Worm (Caenorhabditis elegans) whole organism, early embryonic: ENCODE results near the gene C08G9.2.

Experiments used
- B0310.2 ChIP-seq: sonication (generic microtip); optimal IDR thresholded peaks from 2 replicates; lab custom pipeline; 2016; ENCODE audit warnings: mild to moderate bottlenecking, missing genetic modification characterization, missing compliant biosample characterization
- F13C5.2 ChIP-seq: sonication (generic microtip); optimal IDR thresholded peaks from 2 replicates; lab custom pipeline; 2017; ENCODE audit warnings: mild to moderate bottlenecking, missing genetic modification characterization, inconsistent platforms, missing compliant biosample characterization
- aly-1 ChIP-seq: sonication (generic microtip); optimal IDR thresholded peaks from 2 replicates; lab custom pipeline; 2016; ENCODE audit warnings: missing genetic modification characterization, missing compliant biosample characterization
- ama-1 ChIP-seq: fragments of 150-350 bp; optimal IDR thresholded peaks from 2 replicates; lab custom pipeline; 2014
- ceh-13 ChIP-seq: fragments of 200-800 bp; sonication (Bioruptor generic); optimal IDR thresholded peaks from 2 replicates; lab custom pipeline; 2018; ENCODE audit warnings: mild to moderate bottlenecking, missing genetic modification characterization, missing compliant biosample characterization
- ceh-36 ChIP-seq: sonication (generic microtip); optimal IDR thresholded peaks from 2 replicates; lab custom pipeline; 2016; ENCODE audit warnings: missing genetic modification characterization, inconsistent platforms, missing compliant biosample characterization
- ets-7 ChIP-seq: sonication (generic microtip); optimal IDR thresholded peaks from 2 replicates; lab custom pipeline; 2016; ENCODE audit warnings: missing genotype, missing genetic modification characterization, missing compliant biosample characterization
- flt-1 ChIP-seq: fragments of 200-800 bp; sonication (Bioruptor generic); IDR thresholded peaks from 2 replicates; pipeline ENCODE4 v1.3.6; 2022; ENCODE audit warnings: missing genetic modification characterization, missing compliant biosample characterization
- hmbx-1 ChIP-seq: sonication (generic microtip); optimal IDR thresholded peaks from 2 replicates; lab custom pipeline; 2016; ENCODE audit warnings: mild to moderate bottlenecking, missing genetic modification characterization, missing compliant biosample characterization
- hmg-4 ChIP-seq: fragments of 200-800 bp; sonication (Bioruptor generic); optimal IDR thresholded peaks from 2 replicates; lab custom pipeline; 2018; ENCODE audit warnings: mild to moderate bottlenecking, missing genetic modification characterization, missing compliant biosample characterization
- hnd-1 ChIP-seq: sonication (generic microtip); optimal IDR thresholded peaks from 2 replicates; lab custom pipeline; 2016; ENCODE audit warnings: missing genetic modification characterization, missing compliant biosample characterization
- pes-1 ChIP-seq: fragments of 200-800 bp; sonication (Bioruptor generic); IDR thresholded peaks from 2 replicates; pipeline ENCODE4 v1.3.6; 2022; ENCODE audit warnings: missing genetic modification reagents, missing genetic modification characterization, missing compliant biosample characterization
- scrt-1 ChIP-seq: fragments of 200-800 bp; sonication (Bioruptor generic); IDR thresholded peaks from 2 replicates; pipeline ENCODE4 v1.3.6; 2022; ENCODE audit warnings: missing genetic modification characterization, missing compliant biosample characterization
- sea-1 ChIP-seq: fragments of 200-800 bp; sonication (Bioruptor generic); conservative IDR thresholded peaks from 2 replicates; pipeline ENCODE4 v1.3.6; 2022; ENCODE audit warnings: missing genetic modification characterization, missing compliant biosample characterization
- tbx-11 ChIP-seq: fragments of 200-800 bp; sonication (Bioruptor generic); IDR thresholded peaks from 2 replicates; pipeline ENCODE4 v1.3.6; 2022; ENCODE audit warnings: missing genetic modification characterization, missing compliant biosample characterization
- tbx-37 ChIP-seq: fragments of 200-800 bp; sonication (Bioruptor generic); conservative IDR thresholded peaks from 2 replicates; pipeline ENCODE4 v1.3.6; 2022; ENCODE audit warnings: missing genetic modification reagents, missing genetic modification characterization, missing compliant biosample characterization
- tra-4 ChIP-seq: sonication (generic microtip); optimal IDR thresholded peaks from 2 replicates; lab custom pipeline; 2017; ENCODE audit warnings: missing genetic modification characterization, missing compliant biosample characterization

Gene C08G9.2

DNA sequence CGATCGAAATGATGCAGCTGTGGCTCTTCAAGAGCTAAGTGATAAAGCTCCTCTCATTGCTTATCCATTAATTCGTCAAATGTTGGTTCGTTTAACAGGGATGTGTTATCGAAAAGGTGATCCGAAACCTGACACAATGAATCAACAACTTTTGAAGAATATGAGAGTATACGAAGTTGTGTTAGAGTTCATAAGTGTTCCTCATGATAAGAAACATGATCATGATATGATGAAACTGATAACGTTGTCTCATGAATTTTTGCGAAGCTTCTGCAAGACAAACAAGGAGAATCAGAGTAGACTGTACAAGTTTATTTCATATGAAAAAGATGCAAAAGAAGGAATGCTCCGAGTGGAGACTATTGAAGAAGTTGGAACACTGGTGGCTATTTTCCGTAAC lies 16.6 kb upstream of the C08G9.2 start:
- TF ChIP-seq pes-1 (GFP tag; lab: Robert Waterston, UW) (no peak), F13C5.2 (tag; lab: Kevin White, UChicago) (no peak), tbx-37 (GFP tag; lab: Robert Waterston, UW) (no peak), hmbx-1 (tag; lab: Kevin White, UChicago) (no peak), scrt-1 (GFP tag; lab: Robert Waterston, UW) (no peak), tbx-11 (GFP tag; lab: Robert Waterston, UW) (no peak), ama-1 (lab: Kevin White, UChicago) (no peak), B0310.2 (tag; lab: Kevin White, UChicago) (no peak), ceh-36 (tag; lab: Kevin White, UChicago) (no peak), hmg-4 (no peak), sea-1 (GFP tag; lab: Robert Waterston, UW) (no peak), ceh-13 (GFP tag; lab: Kevin White, UChicago) (no peak), tra-4 (tag; lab: Kevin White, UChicago) (no peak), aly-1 (tag; lab: Kevin White, UChicago) (no peak), flt-1 (GFP tag; lab: Robert Waterston, UW) (no peak), hnd-1 (no peak), ets-7 (no peak)

DNA sequence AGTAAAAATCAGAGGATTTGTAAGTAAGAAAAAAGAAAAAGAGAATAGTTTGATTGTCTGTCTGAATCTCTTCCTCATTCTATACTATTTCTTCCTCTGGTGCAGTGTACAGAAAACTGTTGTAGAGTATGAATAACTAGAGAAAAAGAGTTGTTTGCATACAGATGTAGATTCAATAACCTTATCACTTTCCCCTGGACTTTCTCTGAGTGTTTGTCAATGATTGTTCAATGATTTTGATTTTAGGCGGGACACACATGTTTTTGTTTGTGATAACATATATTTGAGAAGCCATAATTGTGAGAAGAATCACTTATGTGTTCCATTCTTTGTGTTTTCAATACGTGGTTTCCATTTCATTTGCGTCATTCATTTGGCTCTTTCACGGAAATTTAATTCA lies 6.3 kb upstream of the C08G9.2 start:
- TF ChIP-seq tra-4 (tag; lab: Kevin White, UChicago) (no peak), hnd-1 (no peak), scrt-1 (GFP tag; lab: Robert Waterston, UW) (no peak), tbx-37 (GFP tag; lab: Robert Waterston, UW) (no peak), hmbx-1 (tag; lab: Kevin White, UChicago) (no peak), ceh-13 (GFP tag; lab: Kevin White, UChicago) (no peak), ama-1 (lab: Kevin White, UChicago) (no peak), flt-1 (GFP tag; lab: Robert Waterston, UW) (no peak), F13C5.2 (tag; lab: Kevin White, UChicago) (no peak), ceh-36 (tag; lab: Kevin White, UChicago) (no peak), hmg-4 (no peak), ets-7 (no peak), aly-1 (tag; lab: Kevin White, UChicago) (no peak), tbx-11 (GFP tag; lab: Robert Waterston, UW) (no peak), sea-1 (GFP tag; lab: Robert Waterston, UW) (no peak), B0310.2 (tag; lab: Kevin White, UChicago) (no peak), pes-1 (GFP tag; lab: Robert Waterston, UW) (no peak)

ce11 chrIV:7674874-7675273 lies 2.1 kb upstream of the C08G9.2 start, which contains the start of gene itr-1:
Gene itr-1 (plus strand): TSS chrIV:7675174.
- no peak for TF ChIP-seq sea-1 (GFP tag; lab: Robert Waterston, UW)
- TF ChIP-seq tbx-37 (GFP tag; lab: Robert Waterston, UW): no peak
- no peak for TF ChIP-seq flt-1 (GFP tag; lab: Robert Waterston, UW)
- no peak for TF ChIP-seq scrt-1 (GFP tag; lab: Robert Waterston, UW)
- no peak for TF ChIP-seq ama-1 (lab: Kevin White, UChicago)
- no peak for TF ChIP-seq hmg-4
- TF ChIP-seq aly-1 (tag; lab: Kevin White, UChicago): no peak

ce11 chrIV:7663006-7663405 lies 9.8 kb downstream of the C08G9.2 start:
- TF ChIP-seq hmg-4: no peak
- TF ChIP-seq tra-4 (tag; lab: Kevin White, UChicago): no peak
- TF ChIP-seq ama-1 (lab: Kevin White, UChicago): no peak
- no peak for TF ChIP-seq tbx-11 (GFP tag; lab: Robert Waterston, UW)
- TF ChIP-seq ceh-36 (tag; lab: Kevin White, UChicago): no peak
- TF ChIP-seq ceh-13 (GFP tag; lab: Kevin White, UChicago): no peak
- TF ChIP-seq tbx-37 (GFP tag; lab: Robert Waterston, UW): no peak
- TF ChIP-seq sea-1 (GFP tag; lab: Robert Waterston, UW): no peak
- TF ChIP-seq hnd-1: no peak
- TF ChIP-seq hmbx-1 (tag; lab: Kevin White, UChicago): no peak
- no peak for TF ChIP-seq pes-1 (GFP tag; lab: Robert Waterston, UW)
- TF ChIP-seq flt-1 (GFP tag; lab: Robert Waterston, UW): no peak
- TF ChIP-seq scrt-1 (GFP tag; lab: Robert Waterston, UW): no peak
- no peak for TF ChIP-seq B0310.2 (tag; lab: Kevin White, UChicago)
- TF ChIP-seq aly-1 (tag; lab: Kevin White, UChicago): no peak
- no peak for TF ChIP-seq F13C5.2 (tag; lab: Kevin White, UChicago)
- TF ChIP-seq ets-7: no peak

DNA sequence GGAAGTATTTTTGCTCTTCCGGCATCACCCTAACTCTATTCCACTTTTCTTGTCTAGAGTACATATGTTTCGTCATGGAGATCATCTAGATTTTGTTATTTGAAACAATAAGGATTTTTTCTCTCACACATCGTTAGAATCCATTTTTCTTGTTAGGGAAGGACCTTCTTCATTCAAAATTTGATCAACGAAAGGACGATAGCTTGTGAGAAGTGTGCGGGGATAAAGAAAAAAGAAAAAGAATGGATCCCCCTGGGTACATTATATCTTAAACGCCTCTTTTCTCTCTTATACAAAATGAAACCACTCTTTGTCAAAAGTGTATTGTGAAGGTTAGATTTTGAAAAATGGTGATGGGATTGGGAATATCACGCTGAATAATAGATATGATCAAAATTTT lies 11.2 kb downstream of the C08G9.2 start:
- TF ChIP-seq flt-1 (GFP tag; lab: Robert Waterston, UW) (no peak), tbx-11 (GFP tag; lab: Robert Waterston, UW) (no peak), hnd-1 (no peak), ceh-36 (tag; lab: Kevin White, UChicago) (no peak), tbx-37 (GFP tag; lab: Robert Waterston, UW) (no peak), ama-1 (lab: Kevin White, UChicago) (no peak), B0310.2 (tag; lab: Kevin White, UChicago) (no peak), scrt-1 (GFP tag; lab: Robert Waterston, UW) (no peak), sea-1 (GFP tag; lab: Robert Waterston, UW) (no peak), F13C5.2 (tag; lab: Kevin White, UChicago) (no peak), pes-1 (GFP tag; lab: Robert Waterston, UW) (no peak), ceh-13 (GFP tag; lab: Kevin White, UChicago) (no peak), hmbx-1 (tag; lab: Kevin White, UChicago) (no peak), tra-4 (tag; lab: Kevin White, UChicago) (no peak), ets-7 (no peak), aly-1 (tag; lab: Kevin White, UChicago) (no peak), hmg-4 (no peak)

- TF ChIP-seq B0310.2 (tag; lab: Kevin White, UChicago) (no peak), tra-4 (tag; lab: Kevin White, UChicago) (no peak), ceh-13 (GFP tag; lab: Kevin White, UChicago) (no peak), F13C5.2 (tag; lab: Kevin White, UChicago) (no peak), sea-1 (GFP tag; lab: Robert Waterston, UW) (no peak), tbx-37 (GFP tag; lab: Robert Waterston, UW) (no peak), hnd-1 (no peak), flt-1 (GFP tag; lab: Robert Waterston, UW) (no peak), tbx-11 (GFP tag; lab: Robert Waterston, UW) (no peak)
Measured at ce11 chrIV:7659481-7659880, 13.3 kb downstream of the C08G9.2 start.
